Fruit fly (Drosophila melanogaster) whole organism, prepupa: ENCODE data around the gene CG7275.
A peak's percentile ranks its signal among the peaks of the same experiment; 100 is the strongest.

Experiments used
- CG10631 ChIP-seq: fragments of 200-800 bp; sonication (Bioruptor generic); optimal IDR thresholded peaks from 2 replicates; lab custom pipeline; 2016; ENCODE audit warnings: missing biosample characterization, missing genetic modification characterization
- CG10669 ChIP-seq: fragments of 200-800 bp; sonication (Bioruptor generic); optimal IDR thresholded peaks from 3 replicates; lab custom pipeline; 2018; ENCODE audit warnings: missing biosample characterization, mild to moderate bottlenecking, missing genetic modification characterization, moderate library complexity
- CG11294 ChIP-seq: fragments of 200-800 bp; sonication (Bioruptor generic); IDR thresholded peaks from 2 replicates; pipeline ENCODE4 v1.3.6; 2022; ENCODE audit warnings: missing biosample characterization, missing genetic modification characterization
- CG11762 ChIP-seq: fragments of 200-800 bp; sonication (Bioruptor generic); optimal IDR thresholded peaks from 3 replicates; lab custom pipeline; 2016; ENCODE audit warnings: missing biosample characterization, missing genetic modification characterization; ENCODE audit not compliant: insufficient read depth
- CG11902 ChIP-seq: fragments of 200-800 bp; sonication (Bioruptor generic); optimal IDR thresholded peaks from 3 replicates; lab custom pipeline; 2016; ENCODE audit warnings: missing biosample characterization, missing genetic modification characterization
- CG16779 ChIP-seq: fragments of 200-800 bp; sonication (Bioruptor generic); optimal IDR thresholded peaks from 3 replicates; lab custom pipeline; 2017; ENCODE audit warnings: missing biosample characterization, mild to moderate bottlenecking, missing genetic modification characterization
- CG31627 ChIP-seq: fragments of 200-800 bp; sonication (Bioruptor generic); optimal IDR thresholded peaks from 3 replicates; lab custom pipeline; 2016; ENCODE audit warnings: missing biosample characterization, missing genetic modification characterization
- CG32006 ChIP-seq: fragments of 200-800 bp; sonication (Bioruptor generic); optimal IDR thresholded peaks from 3 replicates; lab custom pipeline; 2017; ENCODE audit warnings: missing biosample characterization, mild to moderate bottlenecking, missing genetic modification characterization
- CG6276 ChIP-seq: fragments of 200-800 bp; sonication (Bioruptor generic); optimal IDR thresholded peaks from 2 replicates; lab custom pipeline; 2017; ENCODE audit warnings: missing biosample characterization, mild to moderate bottlenecking, missing genetic modification characterization
- CG6792 ChIP-seq: fragments of 200-800 bp; sonication (Bioruptor generic); optimal IDR thresholded peaks from 3 replicates; lab custom pipeline; 2016; ENCODE audit warnings: missing biosample characterization, missing genetic modification characterization
- CG6808 ChIP-seq: fragments of 200-800 bp; sonication (Bioruptor generic); optimal IDR thresholded peaks from 3 replicates; lab custom pipeline; 2017; ENCODE audit warnings: missing biosample characterization, missing genetic modification characterization, mild to moderate bottlenecking, moderate library complexity, missing genetic modification reagents
- CG6854 ChIP-seq: fragments of 200-800 bp; sonication (Bioruptor generic); optimal IDR thresholded peaks from 2 replicates; lab custom pipeline; 2017; ENCODE audit warnings: missing biosample characterization, mild to moderate bottlenecking, missing genetic modification characterization
- CG8119 ChIP-seq: fragments of 200-800 bp; sonication (Bioruptor generic); IDR thresholded peaks from 3 replicates; pipeline ENCODE4 v1.3.6; 2022; ENCODE audit warnings: missing biosample characterization, missing genetic modification characterization
- CG8632 ChIP-seq: fragments of 200-800 bp; sonication (Bioruptor generic); optimal IDR thresholded peaks from 3 replicates; lab custom pipeline; 2016; ENCODE audit warnings: missing biosample characterization, missing genetic modification characterization
- CG9139 ChIP-seq: fragments of 200-800 bp; sonication (Bioruptor generic); optimal IDR thresholded peaks from 3 replicates; lab custom pipeline; 2017; ENCODE audit warnings: missing biosample characterization, mild to moderate bottlenecking, missing genetic modification characterization
- Eip75B ChIP-seq: fragments of 200-800 bp; sonication (Bioruptor generic); optimal IDR thresholded peaks from 3 replicates; lab custom pipeline; 2016; ENCODE audit warnings: missing biosample characterization, missing genetic modification characterization
- Eip78C ChIP-seq: fragments of 200-800 bp; sonication (Bioruptor generic); peaks from one replicate; lab custom pipeline; 2016; ENCODE audit warnings: missing biosample characterization, missing genetic modification characterization
- Eip93F ChIP-seq: fragments of 200-800 bp; sonication (Bioruptor generic); optimal IDR thresholded peaks from 2 replicates; lab custom pipeline; 2016; ENCODE audit warnings: missing biosample characterization, mild to moderate bottlenecking, missing genetic modification characterization
- Hr38 ChIP-seq: sonication (Bioruptor generic); optimal IDR thresholded peaks from 2 replicates; lab custom pipeline; 2016; ENCODE audit warnings: missing biosample characterization, missing genetic modification characterization
- Hr4 ChIP-seq: fragments of 200-800 bp; sonication (Bioruptor generic); optimal IDR thresholded peaks from 3 replicates; lab custom pipeline; 2016; ENCODE audit warnings: missing biosample characterization, missing genetic modification characterization
- Met ChIP-seq: fragments of 200-800 bp; sonication (Bioruptor generic); optimal IDR thresholded peaks from 3 replicates; lab custom pipeline; 2016; ENCODE audit warnings: missing biosample characterization, missing genetic modification characterization
- Smox ChIP-seq: fragments of 200-800 bp; sonication (Bioruptor generic); optimal IDR thresholded peaks from 3 replicates; lab custom pipeline; 2016; ENCODE audit warnings: missing biosample characterization, missing genetic modification characterization
- cyc ChIP-seq: fragments of 200-800 bp; sonication (Bioruptor generic); optimal IDR thresholded peaks from 3 replicates; lab custom pipeline; 2016; ENCODE audit warnings: missing biosample characterization, missing genetic modification characterization
- dsx ChIP-seq: fragments of 200-800 bp; optimal IDR thresholded peaks from 3 replicates; lab custom pipeline; 2019; ENCODE audit warnings: missing biosample characterization, mild to moderate bottlenecking, missing genetic modification characterization, moderate library complexity; ENCODE audit not compliant: poor library complexity, severe bottlenecking
- esn ChIP-seq: fragments of 200-800 bp; sonication (Bioruptor generic); optimal IDR thresholded peaks from 2 replicates; lab custom pipeline; 2016; ENCODE audit warnings: missing biosample characterization, mild to moderate bottlenecking, missing genetic modification characterization, moderate library complexity
- fd59A ChIP-seq: fragments of 200-800 bp; sonication (Bioruptor generic); optimal IDR thresholded peaks from 2 replicates; lab custom pipeline; 2017; ENCODE audit warnings: missing biosample characterization, mild to moderate bottlenecking, missing genetic modification characterization, missing genetic modification reagents
- fd85E ChIP-seq: fragments of 200-800 bp; sonication (Bioruptor generic); optimal IDR thresholded peaks from 3 replicates; lab custom pipeline; 2016; ENCODE audit warnings: missing biosample characterization, missing genetic modification characterization
- fkh ChIP-seq: fragments of 200-800 bp; sonication (Bioruptor generic); optimal IDR thresholded peaks from 3 replicates; lab custom pipeline; 2017; ENCODE audit warnings: missing biosample characterization, mild to moderate bottlenecking, missing genetic modification characterization, moderate library complexity
- net ChIP-seq: fragments of 200-800 bp; sonication (Bioruptor generic); optimal IDR thresholded peaks from 3 replicates; lab custom pipeline; 2016; ENCODE audit warnings: missing biosample characterization, missing genetic modification characterization
- pdm3 ChIP-seq: fragments of 200-800 bp; sonication (Bioruptor generic); optimal IDR thresholded peaks from 3 replicates; lab custom pipeline; 2016; ENCODE audit warnings: missing biosample characterization, missing genetic modification characterization
- salr ChIP-seq, 2 experiments: fragments of 200-800 bp; sonication (Bioruptor generic); optimal IDR thresholded peaks; 3 replicates each; lab custom pipeline; 2016 to 2018; ENCODE audit warnings: missing biosample characterization in 2 of 2, missing genetic modification characterization in 2 of 2, mild to moderate bottlenecking in 1 of 2
- spab ChIP-seq: fragments of 200-800 bp; sonication (Bioruptor generic); optimal IDR thresholded peaks from 2 replicates; lab custom pipeline; 2017; ENCODE audit warnings: missing biosample characterization, mild to moderate bottlenecking, missing genetic modification characterization, missing genetic modification reagents
- ss ChIP-seq, 2 experiments: fragments of 200-800 bp; sonication (Bioruptor generic); optimal IDR thresholded peaks; 2 replicates in 1 of 2; 3 replicates in 1 of 2; lab custom pipeline; 2017 to 2018; ENCODE audit warnings: mild to moderate bottlenecking in 2 of 2, missing biosample characterization in 2 of 2, missing genetic modification characterization in 2 of 2, moderate library complexity in 1 of 2
- svp ChIP-seq: fragments of 200-800 bp; sonication (Bioruptor generic); peaks from one replicate; lab custom pipeline; 2016; ENCODE audit warnings: missing biosample characterization, missing genetic modification characterization
- vri ChIP-seq: fragments of 200-800 bp; sonication (Bioruptor generic); optimal IDR thresholded peaks from 3 replicates; lab custom pipeline; 2016; ENCODE audit warnings: missing biosample characterization, mild to moderate bottlenecking, missing genetic modification characterization

CG7275 gene

dm6 chr3L:15537916-15538581 is 39.3 kb downstream of the CG7275 start (continued):
- TF ChIP-seq vri (GFP tag; lab: Kevin White, UChicago), result no peak
- no peak for TF ChIP-seq fkh (GFP tag; lab: Kevin White, UChicago)
- peak; percentile 29 for TF ChIP-seq CG8632
- TF ChIP-seq Met, result peak; percentile 56
- TF ChIP-seq CG11762 (GFP tag; lab: Kevin White, UChicago), result peak; percentile 59
- TF ChIP-seq CG10631 (GFP tag; lab: Kevin White, UChicago), result peak; percentile 70
- TF ChIP-seq svp (GFP tag; lab: Kevin White, UChicago), result peak; percentile 88
- TF ChIP-seq pdm3 (GFP tag; lab: Kevin White, UChicago), result peak; percentile 68
- TF ChIP-seq net (GFP tag; lab: Kevin White, UChicago), result peak; percentile 71
- peak; percentile 60 for TF ChIP-seq spab (GFP tag; lab: Kevin White, UChicago)
- TF ChIP-seq Smox (GFP tag; lab: Kevin White, UChicago), result peak; percentile 55
- peak; percentile 64 for TF ChIP-seq CG6808 (GFP tag; lab: Kevin White, UChicago)
- peak; percentile 57 for TF ChIP-seq CG10669
- peak; percentile 27 for TF ChIP-seq CG6792 (GFP tag; lab: Kevin White, UChicago)
- TF ChIP-seq CG6854 (GFP tag; lab: Kevin White, UChicago), result no peak
- TF ChIP-seq CG16779 (tag; lab: Kevin White, UChicago), result peak; percentile 30
- peak; percentile 46 for TF ChIP-seq esn (GFP tag; lab: Kevin White, UChicago)
- TF ChIP-seq CG11294 (GFP tag; lab: Robert Waterston, UW), result peak; percentile 42; the same call in 1 of the 2 replicates

- peak; percentile 40 for TF ChIP-seq Eip78C
- TF ChIP-seq svp (GFP tag; lab: Kevin White, UChicago), result peak; percentile 84
- TF ChIP-seq fkh (GFP tag; lab: Kevin White, UChicago), result peak; percentile 6
- no peak for TF ChIP-seq fd85E (GFP tag; lab: Kevin White, UChicago)
- TF ChIP-seq salr (GFP tag; optimal IDR thresholded peaks at IDR 0.05; lab: Kevin White, UChicago), result peak in 1 of 2 experiments; percentile 30
- peak; percentile 47 for TF ChIP-seq CG32006
- TF ChIP-seq Smox (GFP tag; lab: Kevin White, UChicago), result no peak
- TF ChIP-seq vri (GFP tag; lab: Kevin White, UChicago), result peak; percentile 48
- no peak for TF ChIP-seq Hr38
Observed at dm6 chr3L:15538582-15539490, 40.1 kb downstream of the CG7275 start.

dm6 chr3L:15539903-15540409 is 41.2 kb downstream of the CG7275 start:
- TF ChIP-seq CG8119 (GFP tag; lab: Robert Waterston, UW), result no peak
- TF ChIP-seq CG11902 (GFP tag; lab: Kevin White, UChicago), result no peak
- no peak for TF ChIP-seq Hr4 (GFP tag; lab: Kevin White, UChicago)
- TF ChIP-seq Eip75B (GFP tag; lab: Kevin White, UChicago), result no peak
- no peak for TF ChIP-seq CG6808 (GFP tag; lab: Kevin White, UChicago)
- no peak for TF ChIP-seq fkh (GFP tag; lab: Kevin White, UChicago)
- no peak for TF ChIP-seq CG6276 (GFP tag; lab: Kevin White, UChicago)
- no peak for TF ChIP-seq CG31627 (GFP tag; lab: Kevin White, UChicago)
- TF ChIP-seq CG9139 (GFP tag; lab: Kevin White, UChicago), result no peak
- TF ChIP-seq ss (GFP tag; optimal IDR thresholded peaks at IDR 0.05; lab: Kevin White, UChicago), result no peak
- TF ChIP-seq CG16779 (tag; lab: Kevin White, UChicago), result no peak
- no peak for TF ChIP-seq net (GFP tag; lab: Kevin White, UChicago)
- TF ChIP-seq esn (GFP tag; lab: Kevin White, UChicago), result no peak
- no peak for TF ChIP-seq Eip93F
- no peak for TF ChIP-seq fd59A (GFP tag; lab: Kevin White, UChicago)
- TF ChIP-seq cyc, result no peak
- no peak for TF ChIP-seq spab (GFP tag; lab: Kevin White, UChicago)
- no peak for TF ChIP-seq dsx (GFP tag; lab: Kevin White, UChicago)
- no peak for TF ChIP-seq vri (GFP tag; lab: Kevin White, UChicago)
